Worm (Caenorhabditis elegans): Measurements from ENCODE around the gene acp-3.

ce11 chrII:8407491-8407890 lies 29.4 kb downstream of the acp-3 start, which contains the start of gene sra-13:
- no peak for TF ChIP-seq nhr-237 (tag; optimal IDR thresholded peaks at IDR 0.05)
- no peak for TF ChIP-seq zip-8 (tag; optimal IDR thresholded peaks at IDR 0.05)
- no peak for TF ChIP-seq unc-62 (GFP tag; optimal IDR thresholded peaks at IDR 0.05)
- TF ChIP-seq nhr-28 (tag; optimal IDR thresholded peaks at IDR 0.05) = no peak
